Worm (Caenorhabditis elegans) whole organism, early embryonic: ENCODE data around the gene apa-2.

Source experiments
- F13C5.2 ChIP-seq: sonication (generic microtip); optimal IDR thresholded peaks from 2 replicates; lab custom pipeline; 2017; ENCODE audit warnings: mild to moderate bottlenecking, missing genetic modification characterization, inconsistent platforms, missing compliant biosample characterization
- aly-1 ChIP-seq: sonication (generic microtip); optimal IDR thresholded peaks from 2 replicates; lab custom pipeline; 2016; ENCODE audit warnings: missing genetic modification characterization, missing compliant biosample characterization
- ama-1 ChIP-seq: fragments of 150-350 bp; optimal IDR thresholded peaks from 2 replicates; lab custom pipeline; 2014
- ceh-13 ChIP-seq: fragments of 200-800 bp; sonication (Bioruptor generic); optimal IDR thresholded peaks from 2 replicates; lab custom pipeline; 2018; ENCODE audit warnings: mild to moderate bottlenecking, missing genetic modification characterization, missing compliant biosample characterization
- flt-1 ChIP-seq: fragments of 200-800 bp; sonication (Bioruptor generic); IDR thresholded peaks from 2 replicates; pipeline ENCODE4 v1.3.6; 2022; ENCODE audit warnings: missing genetic modification characterization, missing compliant biosample characterization
- hnd-1 ChIP-seq: sonication (generic microtip); optimal IDR thresholded peaks from 2 replicates; lab custom pipeline; 2016; ENCODE audit warnings: missing genetic modification characterization, missing compliant biosample characterization
- scrt-1 ChIP-seq: fragments of 200-800 bp; sonication (Bioruptor generic); IDR thresholded peaks from 2 replicates; pipeline ENCODE4 v1.3.6; 2022; ENCODE audit warnings: missing genetic modification characterization, missing compliant biosample characterization
- tbx-37 ChIP-seq: fragments of 200-800 bp; sonication (Bioruptor generic); conservative IDR thresholded peaks from 2 replicates; pipeline ENCODE4 v1.3.6; 2022; ENCODE audit warnings: missing genetic modification reagents, missing genetic modification characterization, missing compliant biosample characterization
- tra-4 ChIP-seq: sonication (generic microtip); optimal IDR thresholded peaks from 2 replicates; lab custom pipeline; 2017; ENCODE audit warnings: missing genetic modification characterization, missing compliant biosample characterization

Gene apa-2

DNA sequence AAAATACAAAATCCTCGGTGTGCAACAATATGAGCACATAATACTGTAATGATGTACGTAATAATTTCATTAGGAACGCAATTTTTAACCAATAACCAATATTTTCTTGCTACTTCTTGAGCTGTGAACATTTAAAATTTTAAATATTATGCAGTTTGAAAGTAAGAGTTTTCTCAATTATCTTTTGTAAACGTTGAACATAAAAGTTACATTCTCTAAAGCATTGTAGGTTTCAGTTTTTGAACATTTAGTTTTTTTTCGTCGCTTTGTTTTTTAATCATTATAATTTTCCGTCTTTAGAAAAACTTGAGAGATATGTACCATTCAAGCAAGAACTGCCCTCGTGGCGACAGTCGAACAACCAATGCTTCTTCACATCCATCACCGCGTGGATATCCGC lies 52.9 kb downstream of the apa-2 start, which contains the start of gene C23F12.3:
Gene C23F12.3 (plus strand): TSS at position 301 of the 400 bp plus-strand sequence.
- TF ChIP-seq flt-1 (no peak), tra-4 (tag; lab: Kevin White, UChicago) (no peak), ceh-13 (GFP tag; lab: Kevin White, UChicago) (no peak), scrt-1 (GFP tag; lab: Robert Waterston, UW) (no peak), F13C5.2 (no peak), hnd-1 (tag; lab: Kevin White, UChicago) (no peak), ama-1 (lab: Kevin White, UChicago) (no peak), tbx-37 (no peak), aly-1 (tag; lab: Kevin White, UChicago) (no peak)
